Worm (Caenorhabditis elegans): ENCODE results near the gene T22B7.4.

ce11 chrX:5655601-5656000, 14.4 kb upstream of the T22B7.4 start:
- TF ChIP-seq chd-7 (tag; optimal IDR thresholded peaks at IDR 0.05) = no peak
- no peak for TF ChIP-seq ama-1 (optimal IDR thresholded peaks at IDR 0.05)
- no peak for TF ChIP-seq ama-1 (GFP tag; optimal IDR thresholded peaks at IDR 0.05)
- TF ChIP-seq rec-8 (tag; optimal IDR thresholded peaks at IDR 0.05) = no peak
